Worm (Caenorhabditis elegans) whole organism, L2 larva: ENCODE data around the gene ZK1010.2.

ENCODE experiments used
- C34F6.9 ChIP-seq: fragments of 150-350 bp; optimal IDR thresholded peaks from 2 replicates; lab custom pipeline; 2014; ENCODE audit warnings: missing biosample characterization, missing genetic modification characterization
- F13H6.1 ChIP-seq: sonication (generic microtip); optimal IDR thresholded peaks from 2 replicates; lab custom pipeline; 2016; ENCODE audit warnings: missing genetic modification characterization, missing compliant biosample characterization
- R02D3.7 ChIP-seq: fragments of 150-350 bp; optimal IDR thresholded peaks from 2 replicates; lab custom pipeline; 2014; ENCODE audit warnings: missing biosample characterization, missing genetic modification characterization
- Y55F3AM.14 ChIP-seq: fragments of 200-800 bp; sonication (Bioruptor generic); optimal IDR thresholded peaks from 2 replicates; lab custom pipeline; 2018; ENCODE audit warnings: mild to moderate bottlenecking, missing genetic modification characterization, missing compliant biosample characterization
- ZK546.5 ChIP-seq: sonication (generic microtip); optimal IDR thresholded peaks from 2 replicates; lab custom pipeline; 2017; ENCODE audit warnings: missing biosample characterization, missing genetic modification characterization
- alr-1 ChIP-seq: fragments of 150-350 bp; optimal IDR thresholded peaks from 2 replicates; lab custom pipeline; 2014; ENCODE audit warnings: missing biosample characterization, missing genetic modification characterization
- aly-2 ChIP-seq: fragments of 150-350 bp; optimal IDR thresholded peaks from 2 replicates; lab custom pipeline; 2014; ENCODE audit warnings: missing biosample characterization, missing genetic modification characterization
- ama-1 ChIP-seq: fragments of 150-350 bp; optimal IDR thresholded peaks from 2 replicates; lab custom pipeline; 2018; ENCODE audit warnings: inconsistent platforms
- blmp-1 ChIP-seq: sonication (generic microtip); optimal IDR thresholded peaks from 2 replicates; lab custom pipeline; 2017; ENCODE audit warnings: missing genetic modification characterization, mild to moderate bottlenecking, missing compliant biosample characterization, antibody characterized with exemption, moderate library complexity; ENCODE audit not compliant: insufficient read depth
- ceh-16 ChIP-seq: fragments of 150-350 bp; optimal IDR thresholded peaks from 2 replicates; lab custom pipeline; 2014; ENCODE audit warnings: missing biosample characterization, missing genetic modification characterization
- ceh-82 ChIP-seq: fragments of 150-350 bp; optimal IDR thresholded peaks from 2 replicates; lab custom pipeline; 2014; ENCODE audit warnings: missing biosample characterization, missing genetic modification characterization
- crh-2 ChIP-seq: sonication (generic microtip); optimal IDR thresholded peaks from 2 replicates; lab custom pipeline; 2017; ENCODE audit warnings: missing biosample characterization, missing genetic modification characterization
- dmd-4 ChIP-seq: sonication (generic microtip); optimal IDR thresholded peaks from 2 replicates; lab custom pipeline; 2017; ENCODE audit warnings: missing biosample characterization, missing genetic modification characterization
- egl-27 ChIP-seq: sonication (generic microtip); optimal IDR thresholded peaks from 3 replicates; lab custom pipeline; 2017; ENCODE audit warnings: missing biosample characterization, missing genetic modification reagents, missing genetic modification characterization
- elt-1 ChIP-seq: fragments of 150-350 bp; optimal IDR thresholded peaks from 2 replicates; lab custom pipeline; 2014; ENCODE audit warnings: missing biosample characterization, missing genetic modification characterization
- elt-3 ChIP-seq: sonication (generic microtip); optimal IDR thresholded peaks from 2 replicates; lab custom pipeline; 2017; ENCODE audit warnings: missing biosample characterization, missing genetic modification characterization
- fos-1 ChIP-seq: fragments of 150-350 bp; optimal IDR thresholded peaks from 2 replicates; lab custom pipeline; 2014; ENCODE audit warnings: missing biosample characterization, missing genetic modification characterization
- gmeb-1 ChIP-seq: fragments of 150-350 bp; optimal IDR thresholded peaks from 2 replicates; lab custom pipeline; 2014; ENCODE audit warnings: missing biosample characterization, missing genetic modification characterization
- lin-11 ChIP-seq: fragments of 150-350 bp; sonication (generic microtip); optimal IDR thresholded peaks from 2 replicates; lab custom pipeline; 2014; ENCODE audit warnings: missing biosample characterization, missing genetic modification characterization, inconsistent platforms, mixed read lengths
- lin-13 ChIP-seq: fragments of 150-350 bp; optimal IDR thresholded peaks from 2 replicates; lab custom pipeline; 2014; ENCODE audit warnings: missing biosample characterization, missing genetic modification reagents, missing genetic modification characterization
- lin-39 ChIP-seq: fragments of 150-350 bp; optimal IDR thresholded peaks from 2 replicates; lab custom pipeline; 2014; ENCODE audit warnings: missing biosample characterization, missing genetic modification reagents, missing genetic modification characterization
- lsy-2 ChIP-seq, 2 experiments: fragments of 150-350 bp in 1 of 2; sonication (generic microtip) in 1 of 2; optimal IDR thresholded peaks; 2 replicates each; lab custom pipeline; 2014 to 2017; ENCODE audit warnings: missing biosample characterization in 2 of 2, missing genetic modification characterization in 2 of 2
- mab-5 ChIP-seq: fragments of 150-350 bp; optimal IDR thresholded peaks from 2 replicates; lab custom pipeline; 2014; ENCODE audit warnings: missing biosample characterization, missing genetic modification characterization
- mbf-1 ChIP-seq: sonication (generic microtip); optimal IDR thresholded peaks from 2 replicates; lab custom pipeline; 2017; ENCODE audit warnings: missing biosample characterization, missing genetic modification characterization
- mdl-1 ChIP-seq, 2 experiments: fragments of 150-350 bp in 1 of 2; sonication (generic microtip) in 1 of 2; optimal IDR thresholded peaks; 2 replicates each; lab custom pipeline; 2017; ENCODE audit warnings: missing biosample characterization in 2 of 2, missing genetic modification characterization in 2 of 2
- nhr-10 ChIP-seq: sonication (generic microtip); optimal IDR thresholded peaks from 2 replicates; lab custom pipeline; 2017; ENCODE audit warnings: missing biosample characterization, missing genetic modification characterization
- nhr-11 ChIP-seq: fragments of 150-350 bp; optimal IDR thresholded peaks from 2 replicates; lab custom pipeline; 2014; ENCODE audit warnings: missing biosample characterization, missing genetic modification characterization
- nhr-12 ChIP-seq: fragments of 150-350 bp; optimal IDR thresholded peaks from 2 replicates; lab custom pipeline; 2014; ENCODE audit warnings: missing biosample characterization, missing genetic modification characterization
- nhr-129 ChIP-seq: fragments of 150-350 bp; optimal IDR thresholded peaks from 2 replicates; lab custom pipeline; 2014; ENCODE audit warnings: missing biosample characterization, missing genetic modification characterization
- nhr-21 ChIP-seq: fragments of 150-350 bp; optimal IDR thresholded peaks from 2 replicates; lab custom pipeline; 2014; ENCODE audit warnings: missing biosample characterization, missing genetic modification characterization
- nhr-23 ChIP-seq: fragments of 150-350 bp; optimal IDR thresholded peaks from 2 replicates; lab custom pipeline; 2014; ENCODE audit warnings: missing biosample characterization, missing genetic modification reagents, missing genetic modification characterization
- nhr-237 ChIP-seq: fragments of 150-350 bp; optimal IDR thresholded peaks from 2 replicates; lab custom pipeline; 2014; ENCODE audit warnings: missing biosample characterization, missing genetic modification characterization
- nhr-25 ChIP-seq: fragments of 150-350 bp; sonication (generic microtip); optimal IDR thresholded peaks from 3 replicates; lab custom pipeline; 2014; ENCODE audit warnings: missing biosample characterization, missing genetic modification characterization
- nhr-6 ChIP-seq: fragments of 150-350 bp; optimal IDR thresholded peaks from 2 replicates; lab custom pipeline; 2014; ENCODE audit warnings: missing biosample characterization, missing genetic modification characterization
- nhr-77 ChIP-seq: fragments of 150-350 bp; optimal IDR thresholded peaks from 2 replicates; lab custom pipeline; 2014; ENCODE audit warnings: missing biosample characterization, missing genetic modification characterization
- peb-1 ChIP-seq: fragments of 150-350 bp; optimal IDR thresholded peaks from 2 replicates; lab custom pipeline; 2014; ENCODE audit warnings: missing biosample characterization, missing genetic modification characterization
- sem-4 ChIP-seq: fragments of 150-350 bp; optimal IDR thresholded peaks from 2 replicates; lab custom pipeline; 2014; ENCODE audit warnings: missing biosample characterization, missing genetic modification reagents, missing genetic modification characterization
- skn-1 ChIP-seq: sonication (generic microtip); optimal IDR thresholded peaks from 2 replicates; lab custom pipeline; 2017; ENCODE audit warnings: missing biosample characterization, missing genetic modification characterization
- sma-3 ChIP-seq: sonication (generic microtip); optimal IDR thresholded peaks from 2 replicates; lab custom pipeline; 2016; ENCODE audit warnings: missing genetic modification reagents, missing genetic modification characterization, missing compliant biosample characterization
- sma-9 ChIP-seq, 2 experiments: fragments of 150-350 bp in 1 of 2; sonication (generic microtip) in 1 of 2; optimal IDR thresholded peaks; 2 replicates each; lab custom pipeline; 2014 to 2016; ENCODE audit warnings: missing genetic modification characterization in 2 of 2, mild to moderate bottlenecking in 1 of 2, missing biosample characterization in 1 of 2, missing compliant biosample characterization in 1 of 2, missing genetic modification reagents in 1 of 2, moderate library complexity in 1 of 2
- snpc-4 ChIP-seq: fragments of 150-350 bp; optimal IDR thresholded peaks from 2 replicates; lab custom pipeline; 2014; ENCODE audit warnings: missing biosample characterization, missing genetic modification characterization
- unc-39 ChIP-seq: fragments of 150-350 bp; optimal IDR thresholded peaks from 2 replicates; lab custom pipeline; 2014; ENCODE audit warnings: missing biosample characterization, missing genetic modification characterization
- unc-55 ChIP-seq: fragments of 150-350 bp; sonication (generic microtip); optimal IDR thresholded peaks from 3 replicates; lab custom pipeline; 2014; ENCODE audit warnings: missing biosample characterization, missing genetic modification reagents, missing genetic modification characterization
- unc-62 ChIP-seq: fragments of 150-350 bp; optimal IDR thresholded peaks from 2 replicates; lab custom pipeline; 2014; ENCODE audit warnings: missing biosample characterization, missing genetic modification reagents, missing genetic modification characterization
- zag-1 ChIP-seq: fragments of 150-350 bp; optimal IDR thresholded peaks from 2 replicates; lab custom pipeline; 2014; ENCODE audit warnings: missing biosample characterization, missing genetic modification characterization
- ztf-1 ChIP-seq: fragments of 200-800 bp; sonication (Bioruptor generic); conservative IDR thresholded peaks from 2 replicates; pipeline ENCODE4 v1.3.6; 2022; ENCODE audit warnings: missing genetic modification characterization, missing compliant biosample characterization
- ztf-11 ChIP-seq: sonication (generic microtip); optimal IDR thresholded peaks from 2 replicates; lab custom pipeline; 2017; ENCODE audit warnings: missing biosample characterization, missing genetic modification characterization
- ztf-4 ChIP-seq: fragments of 150-350 bp; optimal IDR thresholded peaks from 2 replicates; lab custom pipeline; 2014; ENCODE audit warnings: missing biosample characterization, missing genetic modification characterization

ZK1010.2 gene

DNA sequence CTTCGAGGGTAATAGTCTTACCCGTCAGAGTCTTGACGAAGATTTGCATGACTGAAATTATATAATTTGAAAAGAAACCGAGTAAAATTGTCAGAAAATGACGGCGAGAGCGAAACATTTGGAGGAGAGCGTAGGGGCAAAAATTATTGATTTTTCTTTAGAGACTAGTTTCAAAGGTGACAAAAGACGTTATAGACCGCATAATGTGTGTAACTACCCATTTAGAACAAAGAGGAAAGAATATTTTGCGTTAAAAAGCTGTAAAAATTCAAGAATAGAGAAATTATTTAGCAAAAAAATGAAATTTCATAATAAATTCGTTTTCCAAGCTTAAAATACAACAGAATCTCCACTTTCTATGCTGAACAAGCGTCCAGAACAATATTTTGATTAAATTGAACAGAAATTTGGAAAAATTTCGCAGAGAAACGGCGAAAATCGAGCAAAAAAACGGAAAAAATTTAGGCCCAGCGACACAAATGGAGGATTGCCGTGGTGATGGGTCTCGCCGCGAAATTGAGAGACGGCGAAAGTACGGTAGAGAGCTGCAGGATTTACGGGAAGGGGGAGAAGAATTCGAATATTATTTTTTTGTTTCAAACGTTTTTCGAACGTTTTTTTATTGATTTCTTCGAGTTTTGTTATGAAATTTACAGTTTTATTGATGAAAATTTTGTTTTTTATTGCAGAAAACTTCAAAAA is 962 bp upstream of the ZK1010.2 start, which contains the start of the genes ubq-2 and frg-1:
ubq-2 (minus strand) TSS at position 51 of the 702 bp plus-strand sequence.
frg-1 (plus strand) TSS at position 690 of the 702 bp plus-strand sequence.
- TF ChIP-seq ZK546.5 (tag; lab: Kevin White, UChicago): peak; percentile 37
- peak; percentile 86 for TF ChIP-seq nhr-21 (tag; lab: Kevin White, UChicago)
- TF ChIP-seq lin-13 (GFP tag; lab: Kevin White, UChicago): peak; percentile 84
- peak; percentile 48 for TF ChIP-seq nhr-6 (tag; lab: Kevin White, UChicago)
- TF ChIP-seq nhr-11 (tag; lab: Kevin White, UChicago): no peak
- peak; percentile 86 for TF ChIP-seq gmeb-1 (tag; lab: Kevin White, UChicago)
- no peak for TF ChIP-seq peb-1 (tag; lab: Kevin White, UChicago)
- TF ChIP-seq Y55F3AM.14: no peak
- TF ChIP-seq aly-2 (tag; lab: Kevin White, UChicago): no peak
- peak; percentile 47 for TF ChIP-seq snpc-4 (tag; lab: Kevin White, UChicago)
- TF ChIP-seq R02D3.7 (tag; lab: Kevin White, UChicago): peak; percentile 100
- TF ChIP-seq zag-1 (tag; lab: Kevin White, UChicago): peak; percentile 76
- TF ChIP-seq lin-39 (tag; lab: Kevin White, UChicago): no peak
- peak; percentile 12 for TF ChIP-seq dmd-4
- TF ChIP-seq crh-2 (tag; lab: Kevin White, UChicago): peak; percentile 87
- no peak for TF ChIP-seq mdl-1 (tag; optimal IDR thresholded peaks at IDR 0.05; lab: Kevin White, UChicago)
- peak; percentile 81 for TF ChIP-seq sma-9 (GFP tag; optimal IDR thresholded peaks at IDR 0.05; lab: Kevin White, UChicago)
- no peak for TF ChIP-seq sma-9 (tag; optimal IDR thresholded peaks at IDR 0.05; lab: Kevin White, UChicago)
- peak; percentile 66 for TF ChIP-seq fos-1 (tag; lab: Kevin White, UChicago)
- TF ChIP-seq egl-27 (tag; lab: Kevin White, UChicago): peak; percentile 61
- TF ChIP-seq C34F6.9 (tag; lab: Kevin White, UChicago): peak; percentile 79
- peak; percentile 78 for TF ChIP-seq nhr-129 (tag; lab: Kevin White, UChicago)
- TF ChIP-seq unc-39 (tag; lab: Kevin White, UChicago): no peak
- no peak for TF ChIP-seq alr-1
- peak; percentile 59 for TF ChIP-seq ztf-4
- peak; percentile 84 for TF ChIP-seq F13H6.1 (tag; lab: Kevin White, UChicago)
- peak; percentile 91 for TF ChIP-seq lin-11
- TF ChIP-seq mab-5 (tag; lab: Kevin White, UChicago): peak; percentile 78
- TF ChIP-seq ama-1 (lab: Kevin White, UChicago): peak; percentile 69
- no peak for TF ChIP-seq ceh-82 (tag; lab: Kevin White, UChicago)
- TF ChIP-seq nhr-77 (tag; lab: Kevin White, UChicago): no peak
- peak; percentile 80 for TF ChIP-seq sma-3 (GFP tag; lab: Kevin White, UChicago)
- no peak for TF ChIP-seq ztf-1 (GFP tag; lab: Robert Waterston, UW)
- no peak for TF ChIP-seq nhr-23 (tag; lab: Kevin White, UChicago)
- TF ChIP-seq blmp-1: no peak
- TF ChIP-seq nhr-237: peak; percentile 35
- peak; percentile 83 for TF ChIP-seq nhr-25 (tag; lab: Kevin White, UChicago)
- no peak for TF ChIP-seq unc-62 (GFP tag; lab: Kevin White, UChicago)
- no peak for TF ChIP-seq ztf-11
- TF ChIP-seq unc-55: peak; percentile 91
- no peak for TF ChIP-seq elt-3 (tag; lab: Kevin White, UChicago)
- peak; percentile 97 for TF ChIP-seq sem-4 (tag; lab: Kevin White, UChicago)
- TF ChIP-seq nhr-10 (tag; lab: Kevin White, UChicago): peak; percentile 46
- TF ChIP-seq elt-1 (tag; lab: Kevin White, UChicago): no peak
- peak; percentile 99 to 100 for TF ChIP-seq lsy-2 (tag; optimal IDR thresholded peaks at IDR 0.05; lab: Kevin White, UChicago)
- TF ChIP-seq ceh-16 (tag; lab: Kevin White, UChicago): peak; percentile 75
- no peak for TF ChIP-seq mbf-1 (tag; lab: Kevin White, UChicago)
- no peak for TF ChIP-seq nhr-12 (tag; lab: Kevin White, UChicago)
- TF ChIP-seq skn-1 (tag; lab: Kevin White, UChicago): no peak
